Fruit fly (Drosophila melanogaster) whole organism: ENCODE results near the gene IntS2.

Experiments used
- psq ChIP-seq: fragments of >200 bp; optimal IDR thresholded peaks from 2 replicates; lab custom pipeline; 2017
- usp ChIP-seq: fragments of >200 bp; optimal IDR thresholded peaks from 2 replicates; lab custom pipeline; 2017; ENCODE audit warnings: missing biosample characterization, missing genetic modification characterization, mixed read lengths

DNA sequence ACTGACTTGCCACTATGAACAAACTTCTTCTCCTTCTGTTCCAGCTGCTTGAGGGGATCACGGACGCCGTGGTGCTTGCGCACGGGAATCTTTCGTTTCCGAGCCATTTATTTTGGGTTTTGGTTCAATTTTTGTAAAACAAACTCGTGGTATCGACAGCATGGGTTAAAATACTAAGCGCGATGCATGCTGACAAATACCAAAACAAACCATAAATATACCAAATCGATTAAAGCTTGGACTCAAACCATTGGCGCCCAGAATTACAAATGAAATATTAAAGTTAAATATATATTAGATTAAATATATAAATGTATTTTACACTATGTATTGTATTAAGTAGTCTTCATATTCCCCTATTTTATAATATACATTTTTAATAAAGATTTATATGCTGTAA is 27.3 kb downstream of the IntS2 start, which contains the start of gene CG8326:
- TF ChIP-seq usp (no peak), psq (lab: Kevin White, UChicago) (no peak)
